Worm (Caenorhabditis elegans): ENCODE measurements around the gene nipi-3.

The nipi-3 gene

DNA sequence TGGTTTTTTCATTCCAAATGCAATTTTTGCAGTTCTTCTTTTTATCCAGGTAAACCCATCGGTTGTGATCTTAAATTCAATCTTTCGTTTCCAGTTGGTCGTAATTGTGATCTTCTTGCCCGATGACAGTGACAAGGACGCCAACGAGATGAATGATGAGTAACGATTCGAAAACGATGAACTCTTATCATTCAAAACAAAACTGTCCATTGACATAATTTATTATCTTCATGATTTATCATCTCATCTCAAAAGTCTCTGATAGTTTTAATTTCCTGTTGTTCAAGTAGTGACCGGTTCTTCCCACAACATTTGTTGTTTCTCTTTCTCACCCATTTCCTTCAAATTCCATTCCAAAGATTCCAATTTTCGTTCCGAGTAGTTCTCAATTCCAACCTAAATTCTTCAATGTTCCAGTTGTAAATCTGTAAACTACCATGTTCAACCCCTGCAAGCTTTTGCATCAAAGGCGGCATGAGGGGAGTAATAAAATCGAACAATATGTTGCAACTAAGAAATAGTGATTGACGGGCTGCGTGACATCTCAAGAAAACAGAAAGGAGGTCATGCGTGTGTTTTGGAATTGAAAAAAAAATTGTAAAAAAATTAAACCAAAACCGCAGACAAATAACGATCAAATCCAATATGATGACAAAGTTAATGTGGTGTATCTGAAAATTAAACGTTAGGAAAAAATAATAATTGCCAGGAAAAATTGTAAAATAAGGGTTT is 18.5 kb downstream of the nipi-3 start:
- TF ChIP-seq cey-2 (tag; optimal IDR thresholded peaks at IDR 0.05; ENCODE audit: borderline replicate concordance, insufficient read depth) (no peak), ceh-44 (GFP tag; IDR thresholded peaks at IDR 0.05) (no peak), unc-62 (GFP tag; optimal IDR thresholded peaks at IDR 0.05 in 1 of 2) (peak in 1 of 2 experiments; percentile 97), unc-62 (tag; optimal IDR thresholded peaks at IDR 0.05) (no peak), dmd-6 (GFP tag; IDR thresholded peaks at IDR 0.05) (peak; percentile 27; the same call in 1 of the 2 replicates), nhr-11 (tag; optimal IDR thresholded peaks at IDR 0.05) (no peak), mes-2 (tag; optimal IDR thresholded peaks at IDR 0.05; ENCODE audit: poor library complexity, severe bottlenecking) (no peak), aha-1 (tag) (peak; percentile 88), mdl-1 (tag; optimal IDR thresholded peaks at IDR 0.05) (peak in 1 of 2 experiments; percentile 14), hlh-11 (tag; optimal IDR thresholded peaks at IDR 0.05) (no peak), sdz-12 (GFP tag; optimal IDR thresholded peaks at IDR 0.05) (no peak), ceh-28 (tag; optimal IDR thresholded peaks at IDR 0.05) (no peak), hlh-30 (tag; optimal IDR thresholded peaks at IDR 0.05; ENCODE audit: insufficient read depth) (peak; percentile 4), nhr-28 (tag; optimal IDR thresholded peaks at IDR 0.05) (peak; percentile 46)

DNA sequence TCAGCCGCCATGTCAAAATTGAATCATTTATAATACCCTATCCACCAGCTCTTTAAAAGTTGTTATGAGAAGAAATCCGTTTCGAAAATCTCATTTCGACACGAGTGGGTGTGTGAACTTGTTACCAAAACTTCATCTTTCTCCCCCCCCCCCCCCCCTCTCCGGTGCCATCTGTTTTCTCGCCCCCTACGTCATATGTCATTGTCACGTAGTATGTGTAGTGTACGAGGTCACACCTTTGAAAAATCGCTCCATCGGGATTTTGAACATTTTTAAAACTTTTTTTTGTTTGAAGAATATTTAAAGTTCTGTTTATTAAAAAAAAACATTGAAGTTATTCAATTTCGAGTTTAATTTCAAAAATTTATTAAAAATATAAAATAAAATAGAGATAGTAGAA is 20.0 kb downstream of the nipi-3 start:
- TF ChIP-seq hlh-30 (tag; optimal IDR thresholded peaks at IDR 0.05; ENCODE audit: insufficient read depth) (peak; percentile 54), ama-1 (optimal IDR thresholded peaks at IDR 0.05) (no peak), lin-38 (GFP tag; IDR thresholded peaks at IDR 0.05) (no peak), ces-1 (GFP tag; optimal IDR thresholded peaks at IDR 0.05) (no peak), nhr-28 (tag; optimal IDR thresholded peaks at IDR 0.05) (peak; percentile 24), ctbp-1 (GFP tag; IDR thresholded peaks at IDR 0.05) (no peak), Y75B8A.6 (GFP tag; IDR thresholded peaks at IDR 0.05) (no peak), dmd-9 (GFP tag; IDR thresholded peaks at IDR 0.05) (no peak), aly-2 (tag; optimal IDR thresholded peaks at IDR 0.05) (no peak), F10B5.3 (tag; optimal IDR thresholded peaks at IDR 0.05) (no peak), lin-29 (GFP tag; IDR thresholded peaks at IDR 0.05) (no peak), hlh-11 (tag; optimal IDR thresholded peaks at IDR 0.05) (peak; percentile 30), dmd-8 (GFP tag; IDR thresholded peaks at IDR 0.05) (no peak), nhr-77 (tag; optimal IDR thresholded peaks at IDR 0.05) (no peak), tra-1 (GFP tag; IDR thresholded peaks at IDR 0.05) (no peak), Y105C5A.15 (GFP tag; IDR thresholded peaks at IDR 0.05) (no peak)

DNA sequence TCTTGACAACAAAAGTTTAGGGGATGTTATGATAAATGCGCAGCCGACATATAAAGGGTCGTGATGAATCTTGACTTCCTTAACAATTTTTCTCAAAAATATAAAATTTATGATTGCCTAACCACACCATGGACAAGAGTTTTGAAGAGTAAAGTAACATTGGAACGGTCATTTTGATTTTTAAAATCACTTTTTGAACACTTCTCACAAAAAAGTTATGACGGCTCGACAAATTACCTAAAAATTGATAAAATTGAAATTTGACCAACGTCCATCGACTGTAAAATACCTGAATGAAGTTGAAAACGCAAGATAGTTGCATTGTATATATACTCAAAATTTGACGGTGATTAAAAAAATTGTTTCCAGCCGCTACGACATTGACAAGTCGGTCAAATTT is 21.2 kb downstream of the nipi-3 start:
- TF ChIP-seq lin-29 (GFP tag; IDR thresholded peaks at IDR 0.05) (no peak), aha-1 (tag) (peak; percentile 95)

DNA sequence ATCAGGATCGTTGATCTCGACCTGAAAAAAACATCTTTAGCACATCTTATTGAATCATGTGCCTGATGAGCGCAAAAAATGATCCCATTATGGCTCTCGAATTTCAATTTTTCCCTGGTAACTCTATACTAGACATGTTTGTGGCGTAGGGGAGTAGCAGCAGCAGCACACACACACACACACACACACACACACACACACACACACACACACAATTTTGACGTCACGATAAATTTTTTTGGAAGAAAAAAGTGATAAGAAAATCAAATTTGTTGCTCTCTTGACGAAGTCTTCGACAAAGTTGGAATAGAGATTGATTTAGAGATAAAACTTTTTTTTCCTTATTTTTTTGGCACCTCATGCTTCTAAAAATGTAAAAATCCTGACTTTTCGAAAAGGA is 21.8 kb downstream of the nipi-3 start:
- TF ChIP-seq F49E8.2 (tag; optimal IDR thresholded peaks at IDR 0.05; ENCODE audit: borderline replicate concordance) (no peak), ceh-32 (tag; optimal IDR thresholded peaks at IDR 0.05; ENCODE audit: poor library complexity) (no peak), mep-1 (tag; optimal IDR thresholded peaks at IDR 0.05) (no peak), snpc-1.2 (GFP tag; IDR thresholded peaks at IDR 0.05) (no peak), ctbp-1 (GFP tag; IDR thresholded peaks at IDR 0.05) (0 out of 2 replicates have a peak, but pooled peaks have one; percentile 12), dve-1 (tag; optimal IDR thresholded peaks at IDR 0.05; ENCODE audit: insufficient read depth) (peak; percentile 23), nhr-28 (tag; optimal IDR thresholded peaks at IDR 0.05) (peak; percentile 58), nhr-111 (GFP tag; optimal IDR thresholded peaks at IDR 0.05) (no peak), lin-13 (GFP tag; optimal IDR thresholded peaks at IDR 0.05) (no peak), hlh-11 (tag; optimal IDR thresholded peaks at IDR 0.05) (peak; percentile 32), zip-2 (tag; optimal IDR thresholded peaks at IDR 0.05) (no peak), daf-16 (GFP tag; optimal IDR thresholded peaks at IDR 0.05) (no peak), daf-16 (tag; optimal IDR thresholded peaks at IDR 0.05) (peak; percentile 39), mes-2 (tag; optimal IDR thresholded peaks at IDR 0.05; ENCODE audit: poor library complexity, severe bottlenecking) (peak; percentile 8), Y48G9A.11 (GFP tag; IDR thresholded peaks at IDR 0.05) (no peak), dmd-6 (GFP tag; IDR thresholded peaks at IDR 0.05) (peak; percentile 57)

Data from whole organism, L4 larva.